Worm (Caenorhabditis elegans) whole organism, mixed stage, embryonic: ENCODE measurements around the gene odr-10.
"Not testable (repeated sequence)": the region's sequence is repeated elsewhere in the genome, so short reads cannot be mapped to it uniquely, and the experiment has no call there.

ENCODE experiments used
- lsy-2 ChIP-seq: fragments of 150-350 bp; optimal IDR thresholded peaks from 2 replicates; lab custom pipeline; 2014; ENCODE audit warnings: missing biosample characterization, missing genetic modification characterization
- nhr-2 ChIP-seq: fragments of 150-350 bp; optimal IDR thresholded peaks from 2 replicates; lab custom pipeline; 2014; ENCODE audit warnings: missing biosample characterization, missing genetic modification characterization
- sptf-1 ChIP-seq: sonication (generic microtip); optimal IDR thresholded peaks from 2 replicates; lab custom pipeline; 2017; ENCODE audit warnings: mild to moderate bottlenecking, missing genetic modification characterization, moderate library complexity, missing compliant biosample characterization
- ztf-11 ChIP-seq: fragments of 150-350 bp; optimal IDR thresholded peaks from 2 replicates; lab custom pipeline; 2014; ENCODE audit warnings: missing biosample characterization, missing genetic modification characterization

ce11 chrX:6881795-6882194 lies 16.1 kb upstream of the odr-10 start, which contains the start of gene F41C6.6:
- TF ChIP-seq sptf-1 (tag; lab: Kevin White, UChicago); nhr-2 (tag; lab: Kevin White, UChicago); lsy-2 (tag; lab: Kevin White, UChicago); ztf-11: not testable (repeated sequence)
